Fruit fly (Drosophila melanogaster): ENCODE measurements around the gene CG13603.

The CG13603 gene

dm6 chr3R:24014600-24014999, 28.2 kb upstream of the CG13603 start:
- TF ChIP-seq dsf (GFP tag; optimal IDR thresholded peaks at IDR 0.05; ENCODE audit: borderline replicate concordance) (no peak), Abd-B (GFP tag; optimal IDR thresholded peaks at IDR 0.05) (no peak), Jra (GFP tag; optimal IDR thresholded peaks at IDR 0.05) (no peak), Vsx2 (GFP tag; optimal IDR thresholded peaks at IDR 0.05; ENCODE audit: partially characterized antibody) (no peak), Dif (GFP tag; optimal IDR thresholded peaks at IDR 0.05; ENCODE audit: partially characterized antibody) (no peak), jim (GFP tag; optimal IDR thresholded peaks at IDR 0.05) (no peak), rgr (GFP tag; optimal IDR thresholded peaks at IDR 0.05) (no peak), Hnf4 (GFP tag; optimal IDR thresholded peaks at IDR 0.05) (no peak), woc (GFP tag; optimal IDR thresholded peaks at IDR 0.05) (no peak), sv (GFP tag; optimal IDR thresholded peaks at IDR 0.05) (no peak), Rel (GFP tag; optimal IDR thresholded peaks at IDR 0.05) (no peak), Rel (tag; optimal IDR thresholded peaks at IDR 0.05) (no peak), CrebA (GFP tag; optimal IDR thresholded peaks at IDR 0.05; ENCODE audit: borderline replicate concordance) (no peak), Myc (optimal IDR thresholded peaks at IDR 0.05) (no peak)

dm6 chr3R:24012038-24012693, 25.8 kb upstream of the CG13603 start:
- no peak for TF ChIP-seq usp (GFP tag; optimal IDR thresholded peaks at IDR 0.05)
- TF ChIP-seq Vsx2 (GFP tag; optimal IDR thresholded peaks at IDR 0.05; ENCODE audit: partially characterized antibody): no peak
- TF ChIP-seq fru (GFP tag; optimal IDR thresholded peaks at IDR 0.05): no peak
- no peak for TF ChIP-seq Abd-B (GFP tag; optimal IDR thresholded peaks at IDR 0.05)
- no peak for TF ChIP-seq rgr (GFP tag; optimal IDR thresholded peaks at IDR 0.05)
- TF ChIP-seq CG32264 (GFP tag; optimal IDR thresholded peaks at IDR 0.05): no peak
- no peak for TF ChIP-seq jim (GFP tag; optimal IDR thresholded peaks at IDR 0.05)
- TF ChIP-seq Hr83 (GFP tag; optimal IDR thresholded peaks at IDR 0.05; ENCODE audit: poor library complexity, severe bottlenecking): no peak

- TF ChIP-seq Hr78 (GFP tag; optimal IDR thresholded peaks at IDR 0.05): no peak
- peak; percentile 21 for TF ChIP-seq fru (GFP tag; optimal IDR thresholded peaks at IDR 0.05)
- peak; percentile 27 for TF ChIP-seq OdsH (GFP tag; optimal IDR thresholded peaks at IDR 0.05)
- peak; percentile 33 for TF ChIP-seq HLH106 (tag; optimal IDR thresholded peaks at IDR 0.05)
- no peak for TF ChIP-seq dl (GFP tag; optimal IDR thresholded peaks at IDR 0.05; ENCODE audit: insufficient read depth in 1 of 2, partially characterized antibody in 2 of 2)
- no peak for TF ChIP-seq pan (optimal IDR thresholded peaks at IDR 0.05)
- no peak for TF ChIP-seq dmrt93B (GFP tag; optimal IDR thresholded peaks at IDR 0.05)
- no peak for TF ChIP-seq Hnf4 (GFP tag; optimal IDR thresholded peaks at IDR 0.05)
- no peak for TF ChIP-seq Vsx2 (GFP tag; optimal IDR thresholded peaks at IDR 0.05; ENCODE audit: partially characterized antibody)
- TF ChIP-seq jim (GFP tag; optimal IDR thresholded peaks at IDR 0.05): no peak
- no peak for TF ChIP-seq tai (GFP tag; optimal IDR thresholded peaks at IDR 0.05)
- TF ChIP-seq brk (GFP tag; optimal IDR thresholded peaks at IDR 0.05): no peak
- TF ChIP-seq Sp1 (GFP tag; optimal IDR thresholded peaks at IDR 0.05): peak; percentile 16
- TF ChIP-seq Dif (GFP tag; optimal IDR thresholded peaks at IDR 0.05; ENCODE audit: partially characterized antibody): no peak
- no peak for TF ChIP-seq lola (GFP tag; optimal IDR thresholded peaks at IDR 0.05)
- TF ChIP-seq Myc (optimal IDR thresholded peaks at IDR 0.05): no peak
- no peak for TF ChIP-seq Hr83 (GFP tag; optimal IDR thresholded peaks at IDR 0.05; ENCODE audit: poor library complexity, severe bottlenecking)
- TF ChIP-seq dsf (GFP tag; optimal IDR thresholded peaks at IDR 0.05; ENCODE audit: borderline replicate concordance): no peak
- no peak for TF ChIP-seq CG32264 (GFP tag; optimal IDR thresholded peaks at IDR 0.05)
- no peak for TF ChIP-seq ey (GFP tag; optimal IDR thresholded peaks at IDR 0.05)
- TF ChIP-seq Mio (GFP tag; optimal IDR thresholded peaks at IDR 0.05): no peak
- TF ChIP-seq foxo (GFP tag; optimal IDR thresholded peaks at IDR 0.05): peak in 1 of 2 experiments; percentile 37
- TF ChIP-seq CrebA (GFP tag; optimal IDR thresholded peaks at IDR 0.05; ENCODE audit: borderline replicate concordance): no peak
- no peak for TF ChIP-seq N (GFP tag; optimal IDR thresholded peaks at IDR 0.05)
- TF ChIP-seq CG9705 (GFP tag; optimal IDR thresholded peaks at IDR 0.05): no peak
- no peak for TF ChIP-seq Rel (GFP tag; optimal IDR thresholded peaks at IDR 0.05)
- TF ChIP-seq Rel (tag; optimal IDR thresholded peaks at IDR 0.05): no peak
- TF ChIP-seq br (GFP tag; optimal IDR thresholded peaks at IDR 0.05): peak; percentile 5
- no peak for TF ChIP-seq Jra (GFP tag; optimal IDR thresholded peaks at IDR 0.05)
- no peak for TF ChIP-seq Abd-B (GFP tag; optimal IDR thresholded peaks at IDR 0.05)
- no peak for TF ChIP-seq usp (GFP tag; optimal IDR thresholded peaks at IDR 0.05)
- no peak for TF ChIP-seq GATAd (GFP tag; optimal IDR thresholded peaks at IDR 0.05)
- no peak for TF ChIP-seq sv (GFP tag; optimal IDR thresholded peaks at IDR 0.05)
- peak; percentile 49 for TF ChIP-seq h (GFP tag; optimal IDR thresholded peaks at IDR 0.05)
- TF ChIP-seq rgr (GFP tag; optimal IDR thresholded peaks at IDR 0.05): peak; percentile 32
- TF ChIP-seq sage (GFP tag; optimal IDR thresholded peaks at IDR 0.05): no peak
- TF ChIP-seq Dfd (GFP tag; optimal IDR thresholded peaks at IDR 0.05): no peak
- no peak for TF ChIP-seq woc (GFP tag; optimal IDR thresholded peaks at IDR 0.05)
- peak; percentile 2 for TF ChIP-seq psq (GFP tag; optimal IDR thresholded peaks at IDR 0.05)
These were observed 24.4 kb upstream of the CG13603 start for dm6 chr3R:24010637-24011214.

Data from whole organism, wandering third instar larva.